Worm (Caenorhabditis elegans): Measurements from ENCODE around the gene bbs-2.

DNA sequence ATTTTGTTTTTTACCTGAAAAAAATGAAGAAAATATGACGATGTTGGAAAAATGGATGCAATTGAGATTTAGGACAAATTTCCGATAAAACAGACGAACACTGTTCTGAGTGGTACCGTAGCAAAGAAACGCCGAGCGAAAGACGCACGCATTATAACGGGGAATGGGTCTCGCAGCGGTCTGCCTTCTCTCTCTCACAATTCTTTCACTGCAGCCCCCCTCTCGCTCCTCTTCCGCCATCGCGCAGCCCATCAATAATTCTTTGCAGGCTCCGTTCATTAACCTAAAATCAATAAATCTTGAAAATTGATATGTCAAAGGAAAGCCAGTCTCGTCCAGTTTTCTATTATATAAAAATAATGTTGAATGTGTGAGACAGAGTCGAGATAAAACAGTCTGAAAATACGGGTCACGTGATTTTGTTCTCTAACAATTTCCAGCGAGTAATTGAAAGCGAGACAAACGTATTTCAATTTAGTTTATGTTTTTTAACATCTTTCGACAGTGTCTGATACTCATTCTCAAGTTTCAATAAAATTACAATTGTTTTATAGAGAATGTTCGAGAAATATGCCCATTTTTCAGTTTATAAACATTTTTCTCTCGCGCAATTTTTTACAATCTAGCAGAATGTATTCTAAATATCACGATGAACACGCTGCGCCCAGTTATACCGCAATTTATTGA, 24.2 kb upstream of the bbs-2 start:
- TF ChIP-seq dao-5 (tag; optimal IDR thresholded peaks at IDR 0.05) (no peak), W03F9.2 (tag; optimal IDR thresholded peaks at IDR 0.05) (peak; percentile 33), him-1 (tag; optimal IDR thresholded peaks at IDR 0.05) (no peak)
